Worm (Caenorhabditis elegans) whole organism, late embryonic: Measurements from ENCODE around the gene Y43F8C.16.

Source experiments
- C38D4.7 ChIP-seq: fragments of 200-800 bp; sonication (Bioruptor generic); optimal IDR thresholded peaks from 2 replicates; lab custom pipeline; 2018; ENCODE audit warnings: mild to moderate bottlenecking, missing genetic modification characterization, moderate library complexity, missing compliant biosample characterization
- ahr-1 ChIP-seq: sonication (generic microtip); optimal IDR thresholded peaks from 2 replicates; lab custom pipeline; 2016; ENCODE audit warnings: missing genetic modification characterization, missing compliant biosample characterization
- ama-1 ChIP-seq: fragments of 150-350 bp; optimal IDR thresholded peaks from 2 replicates; lab custom pipeline; 2014
- dmd-4 ChIP-seq: sonication (generic microtip); optimal IDR thresholded peaks from 2 replicates; lab custom pipeline; 2016; ENCODE audit warnings: borderline replicate concordance, missing genetic modification characterization, missing compliant biosample characterization
- ets-4 ChIP-seq: sonication (generic microtip); optimal IDR thresholded peaks from 2 replicates; lab custom pipeline; 2016; ENCODE audit warnings: missing genetic modification characterization, missing compliant biosample characterization
- hlh-30 ChIP-seq: sonication (generic microtip); optimal IDR thresholded peaks from 2 replicates; lab custom pipeline; 2017; ENCODE audit warnings: antibody characterized with exemption, missing genetic modification characterization, missing compliant biosample characterization; ENCODE audit not compliant: insufficient read depth
- lim-6 ChIP-seq: sonication (generic microtip); optimal IDR thresholded peaks from 2 replicates; lab custom pipeline; 2016; ENCODE audit warnings: missing genetic modification characterization, missing compliant biosample characterization
- pha-4 ChIP-seq: fragments of 150-350 bp; optimal IDR thresholded peaks from 2 replicates; lab custom pipeline; 2018; ENCODE audit warnings: missing biosample characterization, missing genetic modification reagents, missing genetic modification characterization
- rnt-1 ChIP-seq: sonication (generic microtip); optimal IDR thresholded peaks from 2 replicates; lab custom pipeline; 2016; ENCODE audit warnings: missing genetic modification characterization, missing compliant biosample characterization
- sox-2 ChIP-seq: fragments of 200-800 bp; sonication (Bioruptor generic); IDR thresholded peaks from 2 replicates; pipeline ENCODE4 v1.3.6; 2022; ENCODE audit warnings: missing genetic modification reagents, missing genetic modification characterization, missing compliant biosample characterization
- tbx-2 ChIP-seq: sonication (generic microtip); optimal IDR thresholded peaks from 2 replicates; lab custom pipeline; 2016; ENCODE audit warnings: missing genetic modification characterization, missing compliant biosample characterization

DNA sequence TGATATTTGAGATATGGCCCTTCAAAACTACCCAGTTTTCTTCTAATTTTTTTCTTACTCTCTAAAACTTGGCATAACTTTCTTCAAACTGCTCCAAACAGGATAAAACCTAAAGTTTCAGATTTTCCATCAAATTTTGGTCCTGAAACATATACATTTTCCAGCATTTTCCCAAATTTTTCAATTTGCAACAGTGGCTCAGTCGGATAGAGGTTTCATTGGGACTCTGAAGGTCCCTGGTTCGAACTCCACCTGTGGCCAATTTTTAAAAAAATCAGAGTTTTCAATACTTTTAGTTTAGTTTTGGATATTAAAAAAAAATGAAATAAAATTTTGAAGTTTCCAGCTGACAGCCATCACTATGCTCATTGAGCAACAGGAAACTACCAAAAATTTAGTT is 47.6 kb downstream of the Y43F8C.16 start:
- TF ChIP-seq C38D4.7 (GFP tag; lab: Kevin White, UChicago) (no peak), ama-1 (no peak), tbx-2 (no peak), pha-4 (no peak), dmd-4 (tag; lab: Kevin White, UChicago) (no peak), ets-4 (no peak), rnt-1 (no peak), sox-2 (GFP tag; lab: Robert Waterston, UW) (no peak), ahr-1 (tag; lab: Kevin White, UChicago) (no peak), hlh-30 (tag; lab: Kevin White, UChicago) (no peak), lim-6 (tag; lab: Kevin White, UChicago) (no peak)
